Worm (Caenorhabditis elegans) whole organism, L4 larva: ENCODE data around the gene Y39G8B.10.

Experiments
- D1046.2 ChIP-seq: fragments of 200-800 bp; sonication (Bioruptor generic); IDR thresholded peaks from 2 replicates; pipeline ENCODE4 v1.3.6; 2022; ENCODE audit warnings: missing genetic modification characterization, missing compliant biosample characterization
- F10B5.3 ChIP-seq: sonication (generic microtip); optimal IDR thresholded peaks from 2 replicates; lab custom pipeline; 2016; ENCODE audit warnings: mild to moderate bottlenecking, missing genetic modification characterization, missing compliant biosample characterization
- F26F4.8 ChIP-seq: fragments of 200-800 bp; sonication (Bioruptor generic); conservative IDR thresholded peaks from 2 replicates; pipeline ENCODE4 v1.3.6; 2022; ENCODE audit warnings: missing genetic modification characterization, missing compliant biosample characterization
- T20F7.1 ChIP-seq: fragments of 200-800 bp; sonication (Bioruptor generic); optimal IDR thresholded peaks from 2 replicates; lab custom pipeline; 2018; ENCODE audit warnings: mild to moderate bottlenecking, missing genetic modification characterization, missing compliant biosample characterization
- Y48G9A.11 ChIP-seq: fragments of 200-800 bp; sonication (Bioruptor generic); IDR thresholded peaks from 2 replicates; pipeline ENCODE4 v1.3.6; 2022; ENCODE audit warnings: missing genetic modification reagents, missing genetic modification characterization, missing compliant biosample characterization
- ZK546.5 ChIP-seq, 2 experiments: sonication (generic microtip); optimal IDR thresholded peaks; 2 replicates each; lab custom pipeline; 2017; ENCODE audit warnings: missing biosample characterization in 2 of 2, missing genetic modification characterization in 2 of 2
- ama-1 ChIP-seq: fragments of 150-350 bp; optimal IDR thresholded peaks from 2 replicates; lab custom pipeline; 2014; ENCODE audit warnings: inconsistent platforms, mixed read lengths
- attf-4 ChIP-seq: sonication (generic microtip); optimal IDR thresholded peaks from 3 replicates; lab custom pipeline; 2017; ENCODE audit warnings: missing biosample characterization, missing genetic modification characterization
- ceh-20 ChIP-seq: fragments of 200-800 bp; sonication (Bioruptor generic); IDR thresholded peaks from 2 replicates; pipeline ENCODE4 v1.3.6; 2022; ENCODE audit warnings: missing genetic modification reagents, missing genetic modification characterization, missing compliant biosample characterization
- ceh-28 ChIP-seq: fragments of 150-350 bp; optimal IDR thresholded peaks from 2 replicates; lab custom pipeline; 2014; ENCODE audit warnings: missing biosample characterization, missing genetic modification reagents, missing genetic modification characterization
- ceh-32 ChIP-seq: sonication (generic microtip); optimal IDR thresholded peaks from 2 replicates; lab custom pipeline; 2016; ENCODE audit warnings: mild to moderate bottlenecking, missing genetic modification characterization, missing compliant biosample characterization; ENCODE audit not compliant: poor library complexity
- ctbp-1 ChIP-seq: fragments of 200-800 bp; sonication (Bioruptor generic); IDR thresholded peaks from 2 replicates; pipeline ENCODE4 v1.3.6; 2022; ENCODE audit warnings: missing genetic modification reagents, missing genetic modification characterization, missing compliant biosample characterization
- dmd-8 ChIP-seq: fragments of 200-800 bp; sonication (Bioruptor generic); IDR thresholded peaks from 2 replicates; pipeline ENCODE4 v1.3.6; 2022; ENCODE audit warnings: missing genetic modification characterization, missing compliant biosample characterization
- dpl-1 ChIP-seq: fragments of 150-350 bp; optimal IDR thresholded peaks from 2 replicates; lab custom pipeline; 2014; ENCODE audit warnings: missing biosample characterization, missing genetic modification reagents, missing genetic modification characterization
- fkh-10 ChIP-seq: fragments of 150-350 bp; optimal IDR thresholded peaks from 2 replicates; lab custom pipeline; 2014; ENCODE audit warnings: missing biosample characterization, missing genetic modification reagents, missing genetic modification characterization
- fos-1 ChIP-seq: fragments of 150-350 bp; optimal IDR thresholded peaks from 2 replicates; lab custom pipeline; 2014; ENCODE audit warnings: missing biosample characterization, missing genetic modification characterization
- gei-8 ChIP-seq: fragments of 200-800 bp; sonication (Bioruptor generic); optimal IDR thresholded peaks from 2 replicates; lab custom pipeline; 2018; ENCODE audit warnings: mild to moderate bottlenecking, missing genetic modification characterization, missing compliant biosample characterization
- hif-1 ChIP-seq, 2 experiments: sonication (generic microtip); optimal IDR thresholded peaks; 2 replicates each; lab custom pipeline; 2016 to 2017; ENCODE audit warnings: missing compliant biosample characterization in 2 of 2, missing genetic modification characterization in 2 of 2, missing genetic modification reagents in 2 of 2, missing genotype in 2 of 2, mild to moderate bottlenecking in 1 of 2
- lin-13 ChIP-seq: fragments of 150-350 bp; optimal IDR thresholded peaks from 2 replicates; lab custom pipeline; 2014; ENCODE audit warnings: missing biosample characterization, missing genetic modification reagents, missing genetic modification characterization
- lin-15B ChIP-seq: fragments of 150-350 bp; sonication (generic microtip); optimal IDR thresholded peaks from 3 replicates; lab custom pipeline; 2014; ENCODE audit warnings: missing biosample characterization, missing genetic modification characterization
- lin-29 ChIP-seq: fragments of 200-800 bp; sonication (Bioruptor generic); IDR thresholded peaks from 2 replicates; pipeline ENCODE4 v1.3.6; 2022; ENCODE audit warnings: missing genetic modification reagents, missing genetic modification characterization, missing compliant biosample characterization
- lin-38 ChIP-seq: fragments of 200-800 bp; sonication (Bioruptor generic); IDR thresholded peaks from 2 replicates; pipeline ENCODE4 v1.3.6; 2022; ENCODE audit warnings: missing genetic modification reagents, missing genetic modification characterization, missing compliant biosample characterization
- lin-39 ChIP-seq: fragments of 150-350 bp; optimal IDR thresholded peaks from 2 replicates; lab custom pipeline; 2014; ENCODE audit warnings: missing biosample characterization, missing genetic modification reagents, missing genetic modification characterization
- madf-5 ChIP-seq, 2 experiments: fragments of 200-800 bp; sonication (Bioruptor generic); IDR thresholded peaks; 2 replicates each; pipeline ENCODE4 v1.3.6; 2022; ENCODE audit warnings: missing compliant biosample characterization in 2 of 2, missing genetic modification characterization in 2 of 2
- madf-9 ChIP-seq: fragments of 200-800 bp; sonication (Bioruptor generic); conservative IDR thresholded peaks from 2 replicates; pipeline ENCODE4 v1.3.6; 2022; ENCODE audit warnings: missing genetic modification reagents, missing genetic modification characterization, missing compliant biosample characterization
- mdl-1 ChIP-seq, 2 experiments: fragments of 150-350 bp in 1 of 2; sonication (generic microtip) in 1 of 2; optimal IDR thresholded peaks; 2 replicates each; lab custom pipeline; 2014 to 2017; ENCODE audit warnings: missing biosample characterization in 2 of 2, missing genetic modification characterization in 2 of 2
- mdt-29 ChIP-seq: fragments of 200-800 bp; sonication (Bioruptor generic); IDR thresholded peaks from 2 replicates; pipeline ENCODE4 v1.3.6; 2022; ENCODE audit warnings: missing genetic modification reagents, missing genetic modification characterization, missing compliant biosample characterization
- mes-2 ChIP-seq: sonication (generic microtip); optimal IDR thresholded peaks from 2 replicates; lab custom pipeline; 2016; ENCODE audit warnings: missing genotype, mild to moderate bottlenecking, missing genetic modification characterization, missing compliant biosample characterization; ENCODE audit not compliant: poor library complexity, severe bottlenecking
- mxl-2 ChIP-seq: fragments of 200-800 bp; sonication (Bioruptor generic); conservative IDR thresholded peaks from 2 replicates; pipeline ENCODE4 v1.3.6; 2022; ENCODE audit warnings: missing genetic modification reagents, missing genetic modification characterization, missing compliant biosample characterization
- nhr-11 ChIP-seq: fragments of 150-350 bp; optimal IDR thresholded peaks from 2 replicates; lab custom pipeline; 2014; ENCODE audit warnings: missing biosample characterization, missing genetic modification characterization
- nhr-111 ChIP-seq: fragments of 200-800 bp; sonication (Bioruptor generic); optimal IDR thresholded peaks from 2 replicates; lab custom pipeline; 2018; ENCODE audit warnings: mild to moderate bottlenecking, missing genetic modification characterization, missing compliant biosample characterization
- nhr-28 ChIP-seq: fragments of 150-350 bp; optimal IDR thresholded peaks from 2 replicates; lab custom pipeline; 2014; ENCODE audit warnings: missing biosample characterization, missing genetic modification characterization
- nhr-41 ChIP-seq: fragments of 200-800 bp; sonication (Bioruptor generic); IDR thresholded peaks from 2 replicates; pipeline ENCODE4 v1.3.6; 2022; ENCODE audit warnings: missing genetic modification reagents, missing genetic modification characterization, missing compliant biosample characterization
- nhr-42 ChIP-seq: fragments of 200-800 bp; sonication (Bioruptor generic); IDR thresholded peaks from 2 replicates; pipeline ENCODE4 v1.3.6; 2022; ENCODE audit warnings: missing genetic modification characterization, missing compliant biosample characterization
- nhr-48 ChIP-seq: sonication (generic microtip); optimal IDR thresholded peaks from 2 replicates; lab custom pipeline; 2016; ENCODE audit warnings: mild to moderate bottlenecking, missing genetic modification characterization, missing compliant biosample characterization
- nhr-76 ChIP-seq: fragments of 150-350 bp; optimal IDR thresholded peaks from 2 replicates; lab custom pipeline; 2014; ENCODE audit warnings: missing biosample characterization, missing genetic modification characterization
- pha-4 ChIP-seq, 2 experiments: fragments of 150-350 bp in 1 of 2; fragments of 200-800 bp in 1 of 2; sonication (Bioruptor generic) in 1 of 2; IDR thresholded peaks in 1 of 2; optimal IDR thresholded peaks in 1 of 2; 2 replicates each; pipeline versions ENCODE4 v1.3.6 to Lab custom; 2014 to 2022; ENCODE audit warnings: missing genetic modification characterization in 2 of 2, missing genetic modification reagents in 2 of 2, missing biosample characterization in 1 of 2, missing compliant biosample characterization in 1 of 2
- pqm-1 ChIP-seq: sonication (generic microtip); optimal IDR thresholded peaks from 2 replicates; lab custom pipeline; 2017; ENCODE audit warnings: missing biosample characterization, missing genetic modification characterization
- rbr-2 ChIP-seq: sonication (generic microtip); optimal IDR thresholded peaks from 2 replicates; lab custom pipeline; 2016; ENCODE audit warnings: missing genotype, missing genetic modification characterization, missing compliant biosample characterization
- saeg-2 ChIP-seq: fragments of 200-800 bp; sonication (Bioruptor generic); IDR thresholded peaks from 2 replicates; pipeline ENCODE4 v1.3.6; 2022; ENCODE audit warnings: missing genetic modification reagents, missing genetic modification characterization, missing compliant biosample characterization
- skn-1 ChIP-seq: fragments of 150-350 bp; optimal IDR thresholded peaks from 2 replicates; lab custom pipeline; 2014; ENCODE audit warnings: missing biosample characterization, missing genetic modification characterization
- spr-1 ChIP-seq: sonication (generic microtip); optimal IDR thresholded peaks from 2 replicates; lab custom pipeline; 2016; ENCODE audit warnings: mild to moderate bottlenecking, missing genetic modification characterization, missing compliant biosample characterization
- tag-97 ChIP-seq: fragments of 200-800 bp; sonication (Bioruptor generic); IDR thresholded peaks from 2 replicates; pipeline ENCODE4 v1.3.6; 2022; ENCODE audit warnings: missing genetic modification characterization, missing compliant biosample characterization
- tra-1 ChIP-seq: fragments of 200-800 bp; sonication (Bioruptor generic); IDR thresholded peaks from 2 replicates; pipeline ENCODE4 v1.3.6; 2022; ENCODE audit warnings: missing genetic modification reagents, missing genetic modification characterization, missing compliant biosample characterization
- unc-130 ChIP-seq: sonication (generic microtip); optimal IDR thresholded peaks from 2 replicates; lab custom pipeline; 2016; ENCODE audit warnings: missing genetic modification reagents, missing genetic modification characterization, missing compliant biosample characterization
- unc-62 ChIP-seq, 3 experiments: fragments of 150-350 bp in 1 of 3; sonication (generic microtip); optimal IDR thresholded peaks in 2 of 3; peaks in 1 of 3; 1 replicate in 1 of 3; 2 replicates in 2 of 3; lab custom pipeline; 2014 to 2017; ENCODE audit warnings: missing biosample characterization in 3 of 3, missing genetic modification characterization in 3 of 3, missing genetic modification reagents in 3 of 3, missing genotype in 1 of 3
- zfp-2 ChIP-seq: sonication (generic microtip); optimal IDR thresholded peaks from 2 replicates; lab custom pipeline; 2016; ENCODE audit warnings: mild to moderate bottlenecking, missing genetic modification characterization, missing compliant biosample characterization
- ztf-7 ChIP-seq: fragments of 150-350 bp; optimal IDR thresholded peaks from 2 replicates; lab custom pipeline; 2014; ENCODE audit warnings: missing biosample characterization, missing genetic modification characterization

Y39G8B.10 gene

DNA sequence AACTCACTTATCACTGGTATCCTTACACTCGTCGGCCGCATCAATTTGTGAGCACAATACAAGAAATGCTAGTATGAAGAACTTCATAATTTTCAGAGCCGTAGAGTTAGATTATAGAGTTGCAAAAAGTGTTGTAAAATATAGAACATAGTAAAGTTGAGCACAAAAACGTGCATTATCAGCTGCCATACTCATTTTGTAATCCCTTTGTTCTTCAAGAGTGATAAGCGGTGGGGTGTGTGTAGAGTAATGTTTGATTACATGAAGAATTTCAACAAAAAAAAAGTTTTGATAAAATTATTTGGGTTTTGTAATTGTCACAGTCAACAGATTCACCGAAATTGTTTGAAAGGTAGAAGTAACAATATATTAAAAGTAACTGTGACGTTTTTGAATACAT is at the start of gene Y39G8B.10, which contains the start of gene Y39G8B.13:
Y39G8B.10 (minus strand) TSS at position 193 of the 400 bp plus-strand sequence.
Y39G8B.13 (minus strand) TSS at position 125 of the 400 bp plus-strand sequence.
- no peak for TF ChIP-seq madf-5 (GFP tag; IDR thresholded peaks at IDR 0.05; lab: Robert Waterston, UW)
- TF ChIP-seq nhr-28 (tag; lab: Kevin White, UChicago), result peak; percentile 26
- TF ChIP-seq unc-62 (GFP tag; optimal IDR thresholded peaks at IDR 0.05 in 1 of 2; lab: Kevin White, UChicago), result no peak
- TF ChIP-seq unc-62 (tag; optimal IDR thresholded peaks at IDR 0.05; lab: Kevin White, UChicago), result no peak
- peak; percentile 87 for TF ChIP-seq pqm-1

DNA sequence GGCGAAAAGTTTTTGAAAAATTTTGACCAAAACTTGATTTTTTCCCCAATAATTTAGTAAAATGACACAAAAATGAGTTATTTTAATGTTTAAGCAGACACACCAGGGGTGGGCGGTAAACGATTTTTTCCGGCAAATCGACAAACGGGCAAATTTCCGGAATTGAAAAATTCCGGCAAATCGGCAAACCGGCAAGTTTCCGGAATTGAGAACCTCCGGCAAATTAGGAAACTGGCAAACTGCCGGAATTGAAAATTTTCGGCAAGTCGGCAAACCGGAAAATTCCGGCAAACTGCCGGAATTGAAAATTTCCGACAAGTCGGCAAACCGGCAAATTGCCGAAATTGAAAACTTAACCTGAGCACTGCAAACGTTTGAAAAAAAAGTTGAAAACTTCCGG is 49.8 kb upstream of the Y39G8B.10 start:
- TF ChIP-seq unc-130 (GFP tag; lab: Kevin White, UChicago), result no peak
- no peak for TF ChIP-seq nhr-11 (tag; lab: Kevin White, UChicago)
- no peak for TF ChIP-seq nhr-76 (tag; lab: Kevin White, UChicago)
- no peak for TF ChIP-seq lin-13 (GFP tag; lab: Kevin White, UChicago)
- TF ChIP-seq zfp-2, result no peak
- no peak for TF ChIP-seq lin-38
- TF ChIP-seq T20F7.1, result no peak
- TF ChIP-seq ZK546.5 (tag; optimal IDR thresholded peaks at IDR 0.05; lab: Kevin White, UChicago), result no peak
- TF ChIP-seq madf-9 (GFP tag; lab: Robert Waterston, UW), result 0 out of 2 replicates have a peak, but pooled peaks have one; percentile 27
- no peak for TF ChIP-seq lin-39 (tag; lab: Kevin White, UChicago)
- peak in 1 of 2 experiments; percentile 76; a peak in 2 of 4 replicates for TF ChIP-seq madf-5 (GFP tag; IDR thresholded peaks at IDR 0.05; lab: Robert Waterston, UW)
- 0 out of 2 replicates have a peak, but pooled peaks have one; percentile 32 for TF ChIP-seq ctbp-1 (GFP tag; lab: Robert Waterston, UW)
- TF ChIP-seq lin-15B (tag; lab: Kevin White, UChicago), result no peak
- TF ChIP-seq mes-2 (tag; lab: Kevin White, UChicago), result no peak
- no peak for TF ChIP-seq nhr-111 (GFP tag; lab: Kevin White, UChicago)
- TF ChIP-seq tag-97 (GFP tag; lab: Robert Waterston, UW), result no peak
- no peak for TF ChIP-seq hif-1 (tag; optimal IDR thresholded peaks at IDR 0.05; lab: Kevin White, UChicago)
- no peak for TF ChIP-seq saeg-2 (GFP tag; lab: Robert Waterston, UW)
- no peak for TF ChIP-seq ztf-7 (tag; lab: Kevin White, UChicago)
- TF ChIP-seq unc-62 (GFP tag; optimal IDR thresholded peaks at IDR 0.05 in 1 of 2; lab: Kevin White, UChicago), result no peak
- TF ChIP-seq unc-62 (tag; optimal IDR thresholded peaks at IDR 0.05; lab: Kevin White, UChicago), result no peak
- no peak for TF ChIP-seq pha-4 (GFP tag; IDR thresholded peaks at IDR 0.05; lab: Robert Waterston, UW)
- no peak for TF ChIP-seq pha-4 (tag; optimal IDR thresholded peaks at IDR 0.05; lab: Kevin White, UChicago)
- no peak for TF ChIP-seq gei-8 (GFP tag; lab: Kevin White, UChicago)
- TF ChIP-seq spr-1, result no peak
- TF ChIP-seq ceh-32, result no peak
- no peak for TF ChIP-seq D1046.2 (GFP tag; lab: Robert Waterston, UW)
- no peak for TF ChIP-seq ceh-28 (tag; lab: Kevin White, UChicago)
- TF ChIP-seq nhr-48, result no peak
- TF ChIP-seq lin-29 (GFP tag; lab: Robert Waterston, UW), result no peak
- TF ChIP-seq F10B5.3 (tag; lab: Kevin White, UChicago), result no peak
- TF ChIP-seq skn-1 (tag; lab: Kevin White, UChicago), result no peak
- no peak for TF ChIP-seq ama-1
- no peak for TF ChIP-seq nhr-28 (tag; lab: Kevin White, UChicago)
- TF ChIP-seq mdl-1 (tag; optimal IDR thresholded peaks at IDR 0.05; lab: Kevin White, UChicago), result no peak
- no peak for TF ChIP-seq mdt-29
- TF ChIP-seq nhr-42 (GFP tag; lab: Robert Waterston, UW), result peak; percentile 47; the same call in 1 of the 2 replicates
- TF ChIP-seq mxl-2 (GFP tag; lab: Robert Waterston, UW), result no peak
- TF ChIP-seq F26F4.8 (GFP tag; lab: Robert Waterston, UW), result no peak
- no peak for TF ChIP-seq ceh-20 (GFP tag; lab: Robert Waterston, UW)
- no peak for TF ChIP-seq Y48G9A.11 (GFP tag; lab: Robert Waterston, UW)
- TF ChIP-seq attf-4 (tag; lab: Kevin White, UChicago), result no peak
- no peak for TF ChIP-seq nhr-41 (GFP tag; lab: Robert Waterston, UW)
- no peak for TF ChIP-seq dmd-8 (GFP tag; lab: Robert Waterston, UW)
- TF ChIP-seq rbr-2, result no peak
- no peak for TF ChIP-seq fos-1 (tag; lab: Kevin White, UChicago)
- TF ChIP-seq tra-1, result peak; percentile 45; the same call in 1 of the 2 replicates
- TF ChIP-seq fkh-10 (GFP tag; lab: Kevin White, UChicago), result no peak
- no peak for TF ChIP-seq dpl-1 (GFP tag; lab: Kevin White, UChicago)
